Worm (Caenorhabditis elegans): ENCODE measurements around the gene Y53F4B.7.

DNA sequence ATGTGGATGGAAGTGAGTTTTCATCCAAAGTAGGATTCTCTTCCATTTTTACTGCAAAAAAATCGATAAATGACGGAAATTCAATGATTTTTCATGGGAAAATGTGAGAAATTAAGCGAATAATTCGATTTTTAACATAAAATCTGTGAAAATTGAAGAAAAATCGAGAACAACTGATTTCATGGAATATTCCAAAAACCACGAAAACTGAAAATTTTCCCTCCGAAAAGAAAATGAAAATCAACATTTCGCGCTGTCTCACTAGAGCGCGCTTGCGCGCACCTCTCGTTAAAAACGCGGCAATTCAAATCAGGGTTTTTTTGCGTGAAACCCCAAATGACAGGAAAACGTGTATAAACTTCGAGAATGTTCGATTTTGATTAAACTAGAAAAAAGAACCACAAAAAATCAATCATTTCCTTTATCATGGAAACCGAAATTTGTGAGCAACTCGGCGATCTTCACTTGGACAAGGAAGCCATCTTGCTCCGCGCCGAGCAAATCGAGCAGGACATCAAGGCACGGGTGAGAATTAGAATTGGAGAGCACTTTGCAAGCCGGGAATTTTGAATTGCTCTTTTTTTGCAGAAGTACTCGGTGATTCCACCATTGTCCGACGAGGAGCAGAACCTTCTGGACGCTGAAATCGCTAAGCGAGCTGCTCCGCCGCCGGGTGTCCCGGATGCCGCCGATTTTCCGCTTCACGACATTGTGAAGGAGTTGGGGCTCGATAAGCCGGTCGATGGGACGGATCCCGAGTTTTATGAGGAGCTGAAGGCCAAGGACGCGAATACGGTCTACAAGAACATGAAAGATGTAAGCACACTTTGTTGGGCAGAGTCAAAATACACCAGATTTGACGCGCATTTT is 17.9 kb downstream of the Y53F4B.7 start, which contains the start of the genes Y53F4B.9 and Y53F4B.11:
- no peak for TF ChIP-seq ztf-23 (GFP tag; IDR thresholded peaks at IDR 0.05)
- no peak for TF ChIP-seq ref-1 (GFP tag; conservative IDR thresholded peaks at IDR 0.05)
- TF ChIP-seq T22C8.4 (GFP tag; IDR thresholded peaks at IDR 0.05): no peak
- TF ChIP-seq flt-1 (GFP tag; IDR thresholded peaks at IDR 0.05): no peak
- peak; percentile 4 for TF ChIP-seq cog-1 (tag; optimal IDR thresholded peaks at IDR 0.05)
